Worm (Caenorhabditis elegans) whole organism, L4 larva: Measurements from ENCODE around the gene F47B8.14.

ENCODE experiments used
- ceh-32 ChIP-seq: sonication (generic microtip); optimal IDR thresholded peaks from 2 replicates; lab custom pipeline; 2016; ENCODE audit warnings: mild to moderate bottlenecking, missing genetic modification characterization, missing compliant biosample characterization; ENCODE audit not compliant: poor library complexity
- fkh-10 ChIP-seq: fragments of 150-350 bp; optimal IDR thresholded peaks from 2 replicates; lab custom pipeline; 2014; ENCODE audit warnings: missing biosample characterization, missing genetic modification reagents, missing genetic modification characterization
- fos-1 ChIP-seq: fragments of 150-350 bp; optimal IDR thresholded peaks from 2 replicates; lab custom pipeline; 2014; ENCODE audit warnings: missing biosample characterization, missing genetic modification characterization
- hmg-1.1 ChIP-seq: fragments of 200-800 bp; sonication (Bioruptor generic); IDR thresholded peaks from 2 replicates; pipeline ENCODE4 v1.3.6; 2022; ENCODE audit warnings: missing genetic modification reagents, missing genetic modification characterization, missing compliant biosample characterization
- php-3 ChIP-seq: fragments of 200-800 bp; sonication (Bioruptor generic); IDR thresholded peaks from 2 replicates; pipeline ENCODE4 v1.3.6; 2022; ENCODE audit warnings: missing genetic modification reagents, missing genetic modification characterization, missing compliant biosample characterization
- skn-1 ChIP-seq: fragments of 150-350 bp; optimal IDR thresholded peaks from 2 replicates; lab custom pipeline; 2014; ENCODE audit warnings: missing biosample characterization, missing genetic modification characterization
- unc-130 ChIP-seq: sonication (generic microtip); optimal IDR thresholded peaks from 2 replicates; lab custom pipeline; 2016; ENCODE audit warnings: missing genetic modification reagents, missing genetic modification characterization, missing compliant biosample characterization

ce11 chrV:14301076-14301475 is 19.3 kb upstream of the F47B8.14 start, which contains the start of gene F14D7.6:
- TF ChIP-seq fos-1 (no peak), unc-130 (GFP tag; lab: Kevin White, UChicago) (no peak), fkh-10 (GFP tag; lab: Kevin White, UChicago) (no peak), php-3 (GFP tag; lab: Robert Waterston, UW) (no peak), skn-1 (tag; lab: Kevin White, UChicago) (no peak), ceh-32 (tag; lab: Kevin White, UChicago) (no peak), hmg-1.1 (GFP tag; lab: Robert Waterston, UW) (no peak)
